Fruit fly (Drosophila melanogaster) whole organism, pupa: ENCODE results near the gene sphinx2.

ENCODE experiments used
- CG10348 ChIP-seq: fragments of 200-800 bp; sonication (Bioruptor generic); IDR thresholded peaks from 2 replicates; pipeline ENCODE4 v1.3.6; 2022; ENCODE audit warnings: missing biosample characterization, missing genetic modification characterization
- CG12605 ChIP-seq: fragments of 200-800 bp; sonication (Bioruptor generic); IDR thresholded peaks from 2 replicates; pipeline ENCODE4 v1.3.6; 2022; ENCODE audit warnings: missing biosample characterization, missing genetic modification characterization
- CG13204 ChIP-seq: fragments of 200-800 bp; sonication (Bioruptor generic); optimal IDR thresholded peaks from 2 replicates; lab custom pipeline; 2018; ENCODE audit warnings: missing biosample characterization, mild to moderate bottlenecking, missing genetic modification characterization, moderate library complexity
- CG14655 ChIP-seq: fragments of 200-800 bp; sonication (Bioruptor generic); optimal IDR thresholded peaks from 3 replicates; lab custom pipeline; 2017; ENCODE audit warnings: mild to moderate bottlenecking, missing biosample characterization, missing genetic modification reagents, missing genetic modification characterization
- CG15710 ChIP-seq: fragments of 200-800 bp; sonication (Bioruptor generic); optimal IDR thresholded peaks from 2 replicates; lab custom pipeline; 2018; ENCODE audit warnings: missing biosample characterization, mild to moderate bottlenecking, missing genetic modification characterization, moderate library complexity
- CG17806 ChIP-seq: fragments of 200-800 bp; sonication (Bioruptor generic); optimal IDR thresholded peaks from 2 replicates; lab custom pipeline; 2018; ENCODE audit warnings: missing biosample characterization, mild to moderate bottlenecking, missing genetic modification characterization, moderate library complexity
- CG32121 ChIP-seq: fragments of 200-800 bp; sonication (Bioruptor generic); IDR thresholded peaks from 2 replicates; pipeline ENCODE4 v1.3.6; 2022; ENCODE audit warnings: missing biosample characterization, missing genetic modification characterization
- CG34367 ChIP-seq: fragments of 200-800 bp; sonication (Bioruptor generic); optimal IDR thresholded peaks from 2 replicates; lab custom pipeline; 2018; ENCODE audit warnings: missing biosample characterization, mild to moderate bottlenecking, missing genetic modification characterization
- CG4496 ChIP-seq: fragments of 200-800 bp; sonication (Bioruptor generic); IDR thresholded peaks from 3 replicates; pipeline ENCODE4 v1.3.6; 2022; ENCODE audit warnings: missing biosample characterization, missing genetic modification characterization
- CG8159 ChIP-seq: fragments of 200-800 bp; sonication (Bioruptor generic); optimal IDR thresholded peaks from 3 replicates; lab custom pipeline; 2018; ENCODE audit warnings: missing biosample characterization, mild to moderate bottlenecking, missing genetic modification characterization, moderate library complexity
- CG8301 ChIP-seq: fragments of 200-800 bp; sonication (Bioruptor generic); optimal IDR thresholded peaks from 2 replicates; lab custom pipeline; 2018; ENCODE audit warnings: missing biosample characterization, mild to moderate bottlenecking, missing genetic modification characterization
- CG9948 ChIP-seq: fragments of 200-800 bp; sonication (Bioruptor generic); optimal IDR thresholded peaks from 2 replicates; lab custom pipeline; 2018; ENCODE audit warnings: missing biosample characterization, mild to moderate bottlenecking, missing genetic modification characterization, moderate library complexity
- D1 ChIP-seq: fragments of 200-800 bp; sonication (Bioruptor generic); optimal IDR thresholded peaks from 2 replicates; lab custom pipeline; 2018; ENCODE audit warnings: missing biosample characterization, mild to moderate bottlenecking, missing genetic modification characterization, moderate library complexity
- EcR ChIP-seq: fragments of 200-800 bp; sonication (Bioruptor generic); optimal IDR thresholded peaks from 3 replicates; lab custom pipeline; 2019; ENCODE audit warnings: missing biosample characterization, missing genetic modification characterization, mild to moderate bottlenecking, moderate library complexity, missing genetic modification reagents
- Ets98B ChIP-seq: fragments of 200-800 bp; sonication (Bioruptor generic); IDR thresholded peaks from 2 replicates; pipeline ENCODE4 v1.3.6; 2022; ENCODE audit warnings: missing biosample characterization, missing genetic modification characterization
- Pif1A ChIP-seq: fragments of 200-800 bp; sonication (Bioruptor generic); optimal IDR thresholded peaks from 3 replicates; lab custom pipeline; 2016; ENCODE audit warnings: missing biosample characterization, missing genetic modification characterization
- Pif1B ChIP-seq: fragments of 200-800 bp; sonication (Bioruptor generic); optimal IDR thresholded peaks from 3 replicates; lab custom pipeline; 2016; ENCODE audit warnings: missing biosample characterization, missing genetic modification characterization
- Snoo ChIP-seq: fragments of 200-800 bp; sonication (Bioruptor generic); optimal IDR thresholded peaks from 3 replicates; lab custom pipeline; 2017; ENCODE audit warnings: missing biosample characterization, mild to moderate bottlenecking, missing genetic modification characterization, inconsistent platforms
- fd96Ca ChIP-seq: fragments of 200-800 bp; sonication (Bioruptor generic); IDR thresholded peaks from 3 replicates; pipeline ENCODE4 v1.3.6; 2022; ENCODE audit warnings: missing biosample characterization, missing genetic modification characterization
- gl ChIP-seq: fragments of 200-800 bp; sonication (Bioruptor generic); optimal IDR thresholded peaks from 2 replicates; lab custom pipeline; 2018; ENCODE audit warnings: missing biosample characterization, mild to moderate bottlenecking, missing genetic modification characterization
- rn ChIP-seq: fragments of 200-800 bp; sonication (Bioruptor generic); IDR thresholded peaks from 2 replicates; pipeline ENCODE4 v1.3.6; 2022; ENCODE audit warnings: missing biosample characterization, missing genetic modification characterization

The sphinx2 gene

DNA sequence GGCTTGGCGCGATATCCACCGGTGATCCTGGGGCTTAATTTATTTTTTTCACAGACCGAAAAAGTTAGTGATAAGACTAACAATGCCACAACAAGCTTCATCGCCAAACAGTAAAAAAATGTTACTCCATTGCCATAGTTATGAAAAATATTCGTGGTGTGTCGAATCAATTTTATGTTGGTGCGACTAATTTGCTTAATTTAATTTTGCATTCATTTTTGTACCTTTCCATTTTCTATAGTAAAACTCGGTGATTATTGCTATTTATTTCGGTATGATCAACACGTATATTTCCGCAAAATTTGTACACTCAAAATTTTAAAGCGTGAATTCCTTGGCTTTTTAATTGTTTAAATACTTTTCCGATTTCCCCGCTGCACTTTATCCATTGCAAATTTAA is at the start of gene sphinx2:
Gene sphinx2 (minus strand): TSS at position 101 of the 400 bp plus-strand sequence.
- no peak for TF ChIP-seq CG4496 (GFP tag; lab: Robert Waterston, UW)
- no peak for TF ChIP-seq CG17806 (tag; lab: Kevin White, UChicago)
- TF ChIP-seq Snoo (tag; lab: Kevin White, UChicago): no peak
- no peak for TF ChIP-seq D1 (tag; lab: Kevin White, UChicago)
- no peak for TF ChIP-seq EcR (GFP tag; lab: Kevin White, UChicago)
- no peak for TF ChIP-seq CG34367 (tag; lab: Kevin White, UChicago)
- no peak for TF ChIP-seq CG15710 (tag; lab: Kevin White, UChicago)
- no peak for TF ChIP-seq CG8159 (tag; lab: Kevin White, UChicago)
- TF ChIP-seq fd96Ca (GFP tag; lab: Robert Waterston, UW): no peak
- no peak for TF ChIP-seq Pif1A (GFP tag; lab: Kevin White, UChicago)
- no peak for TF ChIP-seq CG8301 (tag; lab: Kevin White, UChicago)
- TF ChIP-seq CG10348 (GFP tag; lab: Robert Waterston, UW): no peak

dm6 chr3L:7485667-7486066 is 45.1 kb upstream of the sphinx2 start, which contains the start of gene mthl6:
Gene mthl6, plus strand, starts transcription at chr3L:7485967.
- TF ChIP-seq CG8301 (tag; lab: Kevin White, UChicago) (no peak), Snoo (tag; lab: Kevin White, UChicago) (no peak), D1 (tag; lab: Kevin White, UChicago) (no peak), CG14655 (GFP tag; lab: Kevin White, UChicago) (no peak), CG17806 (tag; lab: Kevin White, UChicago) (no peak), EcR (GFP tag; lab: Kevin White, UChicago) (no peak), CG32121 (no peak), gl (tag; lab: Kevin White, UChicago) (no peak), rn (GFP tag; lab: Robert Waterston, UW) (no peak), fd96Ca (GFP tag; lab: Robert Waterston, UW) (no peak), CG34367 (tag; lab: Kevin White, UChicago) (no peak), Ets98B (GFP tag; lab: Robert Waterston, UW) (no peak), CG4496 (GFP tag; lab: Robert Waterston, UW) (no peak), Pif1B (GFP tag; lab: Kevin White, UChicago) (no peak), CG12605 (no peak), Pif1A (GFP tag; lab: Kevin White, UChicago) (no peak), CG10348 (GFP tag; lab: Robert Waterston, UW) (no peak), CG9948 (tag; lab: Kevin White, UChicago) (no peak), CG15710 (tag; lab: Kevin White, UChicago) (no peak)

- TF ChIP-seq CG17806 (tag; lab: Kevin White, UChicago) (no peak), CG10348 (GFP tag; lab: Robert Waterston, UW) (no peak), CG13204 (GFP tag; lab: Kevin White, UChicago) (no peak), rn (GFP tag; lab: Robert Waterston, UW) (no peak), EcR (GFP tag; lab: Kevin White, UChicago) (no peak), CG32121 (no peak), CG14655 (GFP tag; lab: Kevin White, UChicago) (no peak), Pif1A (GFP tag; lab: Kevin White, UChicago) (no peak), Pif1B (GFP tag; lab: Kevin White, UChicago) (no peak), CG8301 (tag; lab: Kevin White, UChicago) (no peak), CG12605 (no peak), CG8159 (tag; lab: Kevin White, UChicago) (no peak), Snoo (tag; lab: Kevin White, UChicago) (no peak), gl (tag; lab: Kevin White, UChicago) (no peak), Ets98B (GFP tag; lab: Robert Waterston, UW) (no peak), CG15710 (tag; lab: Kevin White, UChicago) (no peak), D1 (tag; lab: Kevin White, UChicago) (no peak), fd96Ca (GFP tag; lab: Robert Waterston, UW) (no peak), CG9948 (tag; lab: Kevin White, UChicago) (no peak)
Measured at dm6 chr3L:7475270-7475669, 34.7 kb upstream of the sphinx2 start, which contains the start of gene CG43292. Gene CG43292, plus strand, starts transcription at chr3L:7475570.

DNA sequence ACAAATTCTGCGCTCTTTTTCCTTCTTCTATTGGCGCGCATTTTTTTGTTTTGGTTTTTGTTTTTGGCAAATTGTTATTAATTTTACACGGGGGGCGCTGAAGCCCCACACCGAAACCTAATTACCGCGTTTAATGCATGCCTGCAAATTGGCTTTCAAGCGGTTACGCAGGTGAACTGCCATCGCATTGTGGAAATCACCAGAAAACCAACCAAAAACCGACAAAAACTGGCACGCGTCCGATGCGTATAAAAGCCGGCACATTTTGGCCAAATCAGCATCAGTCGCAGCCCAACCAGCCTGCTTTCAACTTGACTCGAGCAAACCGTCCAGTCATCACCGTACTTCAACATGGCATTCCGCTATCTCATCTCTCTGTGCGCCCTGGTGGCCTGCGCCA is 30.7 kb upstream of the sphinx2 start, which contains the start of gene CG8541:
Gene CG8541 (plus strand): TSS at position 301 of the 400 bp plus-strand sequence.
- TF ChIP-seq CG15710 (tag; lab: Kevin White, UChicago) (no peak), D1 (tag; lab: Kevin White, UChicago) (no peak), fd96Ca (GFP tag; lab: Robert Waterston, UW) (no peak), CG34367 (tag; lab: Kevin White, UChicago) (no peak), CG8301 (tag; lab: Kevin White, UChicago) (no peak), CG32121 (no peak), Ets98B (GFP tag; lab: Robert Waterston, UW) (no peak), CG8159 (tag; lab: Kevin White, UChicago) (no peak), CG13204 (GFP tag; lab: Kevin White, UChicago) (no peak), Snoo (tag; lab: Kevin White, UChicago) (no peak), CG17806 (tag; lab: Kevin White, UChicago) (no peak), CG14655 (GFP tag; lab: Kevin White, UChicago) (no peak), rn (GFP tag; lab: Robert Waterston, UW) (no peak), CG10348 (GFP tag; lab: Robert Waterston, UW) (no peak), gl (tag; lab: Kevin White, UChicago) (no peak)

dm6 chr3L:7470202-7470601 is 29.7 kb upstream of the sphinx2 start, which contains the start of gene CG8543:
Gene CG8543, minus strand, starts transcription at chr3L:7470302.
- no peak for TF ChIP-seq Snoo (tag; lab: Kevin White, UChicago)
- TF ChIP-seq D1 (tag; lab: Kevin White, UChicago): no peak
- TF ChIP-seq CG8159 (tag; lab: Kevin White, UChicago): no peak
- TF ChIP-seq CG15710 (tag; lab: Kevin White, UChicago): no peak
- TF ChIP-seq Pif1A (GFP tag; lab: Kevin White, UChicago): no peak
- no peak for TF ChIP-seq CG12605
- no peak for TF ChIP-seq Ets98B (GFP tag; lab: Robert Waterston, UW)
- TF ChIP-seq CG10348 (GFP tag; lab: Robert Waterston, UW): no peak
- no peak for TF ChIP-seq CG17806 (tag; lab: Kevin White, UChicago)
- no peak for TF ChIP-seq EcR (GFP tag; lab: Kevin White, UChicago)
- TF ChIP-seq Pif1B (GFP tag; lab: Kevin White, UChicago): no peak
- TF ChIP-seq fd96Ca (GFP tag; lab: Robert Waterston, UW): no peak
- TF ChIP-seq CG4496 (GFP tag; lab: Robert Waterston, UW): no peak
- TF ChIP-seq CG34367 (tag; lab: Kevin White, UChicago): no peak
- no peak for TF ChIP-seq CG13204 (GFP tag; lab: Kevin White, UChicago)
- no peak for TF ChIP-seq CG32121
